Worm (Caenorhabditis elegans) whole organism, mixed stage, embryonic: ENCODE measurements around the gene ZC443.2.

Experiments used
- M03D4.4 ChIP-seq: sonication (generic microtip); optimal IDR thresholded peaks from 2 replicates; lab custom pipeline; 2017; ENCODE audit warnings: mild to moderate bottlenecking, missing genetic modification characterization, missing compliant biosample characterization
- bed-3 ChIP-seq: fragments of 200-800 bp; sonication (Bioruptor generic); optimal IDR thresholded peaks from 3 replicates; lab custom pipeline; 2018; ENCODE audit warnings: mild to moderate bottlenecking, missing genetic modification characterization, moderate library complexity, missing compliant biosample characterization
- blmp-1 ChIP-seq: fragments of 150-350 bp; optimal IDR thresholded peaks from 2 replicates; lab custom pipeline; 2014; ENCODE audit warnings: missing biosample characterization, missing genetic modification characterization
- ceh-39 ChIP-seq: fragments of 150-350 bp; optimal IDR thresholded peaks from 2 replicates; lab custom pipeline; 2014; ENCODE audit warnings: missing biosample characterization, missing genetic modification characterization
- ceh-43 ChIP-seq: fragments of 200-800 bp; sonication (Bioruptor generic); optimal IDR thresholded peaks from 2 replicates; lab custom pipeline; 2018; ENCODE audit warnings: mild to moderate bottlenecking, missing genetic modification characterization, moderate library complexity, missing compliant biosample characterization
- ceh-83 ChIP-seq: fragments of 200-800 bp; sonication (Bioruptor generic); optimal IDR thresholded peaks from 2 replicates; lab custom pipeline; 2018; ENCODE audit warnings: mild to moderate bottlenecking, missing genetic modification characterization, missing compliant biosample characterization
- ces-1 ChIP-seq: fragments of 150-350 bp; optimal IDR thresholded peaks from 2 replicates; lab custom pipeline; 2014; ENCODE audit warnings: missing biosample characterization, missing genetic modification reagents, missing genetic modification characterization
- cnd-1 ChIP-seq: fragments of 200-800 bp; sonication (Bioruptor generic); optimal IDR thresholded peaks from 2 replicates; lab custom pipeline; 2018; ENCODE audit warnings: mild to moderate bottlenecking, missing genetic modification characterization, missing compliant biosample characterization
- drap-1 ChIP-seq: fragments of 200-800 bp; sonication (Bioruptor generic); optimal IDR thresholded peaks from 3 replicates; lab custom pipeline; 2018; ENCODE audit warnings: mild to moderate bottlenecking, missing genetic modification characterization, missing compliant biosample characterization
- elt-1 ChIP-seq: sonication (generic microtip); optimal IDR thresholded peaks from 2 replicates; lab custom pipeline; 2017; ENCODE audit warnings: missing genetic modification characterization, mild to moderate bottlenecking, missing compliant biosample characterization, antibody characterized with exemption, moderate library complexity, borderline replicate concordance; ENCODE audit not compliant: insufficient read depth
- elt-3 ChIP-seq: fragments of 150-350 bp; optimal IDR thresholded peaks from 2 replicates; lab custom pipeline; 2014; ENCODE audit warnings: missing biosample characterization, missing genetic modification characterization
- flh-1 ChIP-seq: fragments of 200-800 bp; sonication (Bioruptor generic); optimal IDR thresholded peaks from 2 replicates; lab custom pipeline; 2018; ENCODE audit warnings: mild to moderate bottlenecking, missing genetic modification characterization, moderate library complexity, missing compliant biosample characterization
- ham-2 ChIP-seq: fragments of 200-800 bp; sonication (Bioruptor generic); optimal IDR thresholded peaks from 2 replicates; lab custom pipeline; 2018; ENCODE audit warnings: mild to moderate bottlenecking, missing genetic modification characterization, missing compliant biosample characterization
- hlh-1 ChIP-seq: fragments of 150-350 bp; optimal IDR thresholded peaks from 2 replicates; lab custom pipeline; 2014; ENCODE audit warnings: missing biosample characterization, missing genetic modification reagents, missing genetic modification characterization
- lin-13 ChIP-seq: fragments of 150-350 bp; optimal IDR thresholded peaks from 2 replicates; lab custom pipeline; 2014; ENCODE audit warnings: missing biosample characterization, missing genetic modification characterization
- lin-32 ChIP-seq: fragments of 200-800 bp; sonication (Bioruptor generic); optimal IDR thresholded peaks from 2 replicates; lab custom pipeline; 2018; ENCODE audit warnings: mild to moderate bottlenecking, missing genetic modification characterization, missing compliant biosample characterization
- lsy-2 ChIP-seq: fragments of 150-350 bp; optimal IDR thresholded peaks from 2 replicates; lab custom pipeline; 2014; ENCODE audit warnings: missing biosample characterization, missing genetic modification characterization
- mab-5 ChIP-seq: fragments of 150-350 bp; optimal IDR thresholded peaks from 2 replicates; lab custom pipeline; 2014; ENCODE audit warnings: missing biosample characterization, missing genetic modification characterization
- mep-1 ChIP-seq: fragments of 150-350 bp; optimal IDR thresholded peaks from 2 replicates; lab custom pipeline; 2017; ENCODE audit warnings: missing biosample characterization, missing genetic modification reagents, missing genetic modification characterization, inconsistent platforms
- mls-2 ChIP-seq: sonication (generic microtip); optimal IDR thresholded peaks from 2 replicates; lab custom pipeline; 2016; ENCODE audit warnings: mild to moderate bottlenecking, missing genetic modification characterization, moderate library complexity, missing compliant biosample characterization
- nhr-12 ChIP-seq: fragments of 150-350 bp; optimal IDR thresholded peaks from 2 replicates; lab custom pipeline; 2014; ENCODE audit warnings: missing biosample characterization, missing genetic modification characterization
- nhr-2 ChIP-seq: fragments of 150-350 bp; optimal IDR thresholded peaks from 2 replicates; lab custom pipeline; 2014; ENCODE audit warnings: missing biosample characterization, missing genetic modification characterization
- nhr-237 ChIP-seq: fragments of 150-350 bp; optimal IDR thresholded peaks from 2 replicates; lab custom pipeline; 2014; ENCODE audit warnings: missing biosample characterization, missing genetic modification characterization
- nhr-28 ChIP-seq: fragments of 150-350 bp; optimal IDR thresholded peaks from 2 replicates; lab custom pipeline; 2014; ENCODE audit warnings: missing biosample characterization, missing genetic modification characterization
- nhr-76 ChIP-seq: sonication (generic microtip); optimal IDR thresholded peaks from 2 replicates; lab custom pipeline; 2017; ENCODE audit warnings: missing biosample characterization, missing genetic modification characterization
- pha-4 ChIP-seq: fragments of 150-350 bp; optimal IDR thresholded peaks from 2 replicates; lab custom pipeline; 2018; ENCODE audit warnings: missing biosample characterization, missing genetic modification reagents, missing genetic modification characterization
- sem-2 ChIP-seq: fragments of 200-800 bp; sonication (Bioruptor generic); optimal IDR thresholded peaks from 2 replicates; lab custom pipeline; 2018; ENCODE audit warnings: mild to moderate bottlenecking, missing genetic modification characterization, missing compliant biosample characterization
- snpc-4 ChIP-seq: fragments of 150-350 bp; optimal IDR thresholded peaks from 2 replicates; lab custom pipeline; 2014; ENCODE audit warnings: missing biosample characterization, missing genetic modification characterization
- sptf-1 ChIP-seq: sonication (generic microtip); optimal IDR thresholded peaks from 2 replicates; lab custom pipeline; 2017; ENCODE audit warnings: mild to moderate bottlenecking, missing genetic modification characterization, moderate library complexity, missing compliant biosample characterization
- tbx-8 ChIP-seq: fragments of 200-800 bp; sonication (Bioruptor generic); optimal IDR thresholded peaks from 2 replicates; lab custom pipeline; 2018; ENCODE audit warnings: mild to moderate bottlenecking, missing genetic modification characterization, moderate library complexity, missing compliant biosample characterization
- unc-39 ChIP-seq: fragments of 150-350 bp; optimal IDR thresholded peaks from 2 replicates; lab custom pipeline; 2014; ENCODE audit warnings: missing biosample characterization, missing genetic modification characterization
- zip-8 ChIP-seq: fragments of 150-350 bp; optimal IDR thresholded peaks from 2 replicates; lab custom pipeline; 2014; ENCODE audit warnings: missing biosample characterization, missing genetic modification characterization
- ztf-11 ChIP-seq: fragments of 150-350 bp; optimal IDR thresholded peaks from 2 replicates; lab custom pipeline; 2014; ENCODE audit warnings: missing biosample characterization, missing genetic modification characterization

Gene ZC443.2

ce11 chrV:12797992-12798391 is 13.0 kb downstream of the ZC443.2 start, which contains the start of gene ugt-6:
TSS of gene ugt-6 (minus strand) at chrV:12798224.
- TF ChIP-seq lin-13 (tag; lab: Kevin White, UChicago), result no peak
- no peak for TF ChIP-seq elt-3 (tag; lab: Kevin White, UChicago)
- TF ChIP-seq M03D4.4 (tag; lab: Kevin White, UChicago), result no peak
- no peak for TF ChIP-seq mep-1 (tag; lab: Kevin White, UChicago)
- TF ChIP-seq mls-2 (tag; lab: Kevin White, UChicago), result no peak
- TF ChIP-seq zip-8, result no peak
- TF ChIP-seq nhr-237 (tag; lab: Kevin White, UChicago), result no peak
- TF ChIP-seq nhr-28 (tag; lab: Kevin White, UChicago), result no peak
- TF ChIP-seq flh-1 (GFP tag; lab: Kevin White, UChicago), result no peak
- no peak for TF ChIP-seq pha-4 (tag; lab: Kevin White, UChicago)
- TF ChIP-seq snpc-4, result no peak
- no peak for TF ChIP-seq ces-1 (GFP tag; lab: Kevin White, UChicago)
- no peak for TF ChIP-seq sptf-1 (tag; lab: Kevin White, UChicago)
- TF ChIP-seq ceh-83 (GFP tag; lab: Kevin White, UChicago), result no peak
- no peak for TF ChIP-seq nhr-76 (tag; lab: Kevin White, UChicago)
- no peak for TF ChIP-seq drap-1 (GFP tag; lab: Kevin White, UChicago)
- no peak for TF ChIP-seq tbx-8 (GFP tag; lab: Kevin White, UChicago)
- TF ChIP-seq bed-3 (GFP tag; lab: Kevin White, UChicago), result no peak
- TF ChIP-seq sem-2 (GFP tag; lab: Kevin White, UChicago), result no peak
- TF ChIP-seq blmp-1 (tag; lab: Kevin White, UChicago), result no peak

ce11 chrV:12796908-12797490 is 14.0 kb downstream of the ZC443.2 start:
- TF ChIP-seq hlh-1 (tag; lab: Kevin White, UChicago) (no peak), ham-2 (GFP tag; lab: Kevin White, UChicago) (no peak), cnd-1 (tag; lab: Kevin White, UChicago) (no peak), sptf-1 (tag; lab: Kevin White, UChicago) (no peak), mep-1 (tag; lab: Kevin White, UChicago) (no peak), flh-1 (GFP tag; lab: Kevin White, UChicago) (no peak), nhr-28 (tag; lab: Kevin White, UChicago) (no peak)
- TF ChIP-seq, all 35 proteins: peak for 0

- TF ChIP-seq lin-32 (GFP tag; lab: Kevin White, UChicago) (no peak), mab-5 (tag; lab: Kevin White, UChicago) (no peak), ceh-43 (GFP tag; lab: Kevin White, UChicago) (no peak), nhr-2 (no peak), blmp-1 (tag; lab: Kevin White, UChicago) (no peak), nhr-12 (tag; lab: Kevin White, UChicago) (no peak), tbx-8 (GFP tag; lab: Kevin White, UChicago) (no peak), ceh-39 (no peak), lin-13 (tag; lab: Kevin White, UChicago) (no peak), nhr-237 (tag; lab: Kevin White, UChicago) (no peak), sptf-1 (tag; lab: Kevin White, UChicago) (no peak), flh-1 (GFP tag; lab: Kevin White, UChicago) (no peak), drap-1 (GFP tag; lab: Kevin White, UChicago) (no peak), ceh-83 (GFP tag; lab: Kevin White, UChicago) (no peak), lsy-2 (no peak)
Observed at ce11 chrV:12795927-12796326, 15.1 kb downstream of the ZC443.2 start.

- TF ChIP-seq nhr-28 (tag; lab: Kevin White, UChicago), result no peak
- no peak for TF ChIP-seq nhr-237 (tag; lab: Kevin White, UChicago)
- no peak for TF ChIP-seq nhr-2
- no peak for TF ChIP-seq elt-3 (tag; lab: Kevin White, UChicago)
- TF ChIP-seq mep-1 (tag; lab: Kevin White, UChicago), result no peak
Observed at ce11 chrV:12795196-12795595, 15.8 kb downstream of the ZC443.2 start, which contains the start of gene ugt-4. TSS of gene ugt-4 (minus strand) at chrV:12795336.

ce11 chrV:12792752-12793151 is 18.2 kb downstream of the ZC443.2 start, which contains the start of gene ugt-5:
TSS of gene ugt-5 (minus strand) at chrV:12792965.
- TF ChIP-seq lsy-2 (no peak), elt-1 (tag; lab: Kevin White, UChicago) (no peak), blmp-1 (tag; lab: Kevin White, UChicago) (no peak), ztf-11 (tag; lab: Kevin White, UChicago) (no peak), snpc-4 (no peak), unc-39 (tag; lab: Kevin White, UChicago) (no peak), ces-1 (GFP tag; lab: Kevin White, UChicago) (no peak), flh-1 (GFP tag; lab: Kevin White, UChicago) (no peak)
